Worm (Caenorhabditis elegans) whole organism, L1 larva: ENCODE results near the gene adm-4.

Experiments used
- C16A3.4 ChIP-seq: fragments of 150-350 bp; optimal IDR thresholded peaks from 2 replicates; lab custom pipeline; 2014; ENCODE audit warnings: missing biosample characterization, missing genetic modification characterization
- C34B4.2 ChIP-seq: sonication (generic microtip); optimal IDR thresholded peaks from 2 replicates; lab custom pipeline; 2017; ENCODE audit warnings: mild to moderate bottlenecking, missing genetic modification characterization, missing compliant biosample characterization
- aha-1 ChIP-seq: fragments of 150-350 bp; optimal IDR thresholded peaks from 2 replicates; lab custom pipeline; 2014; ENCODE audit warnings: missing biosample characterization, missing genetic modification characterization
- aly-2 ChIP-seq: fragments of 150-350 bp; optimal IDR thresholded peaks from 2 replicates; lab custom pipeline; 2014; ENCODE audit warnings: missing biosample characterization, missing genetic modification characterization
- blmp-1 ChIP-seq: fragments of 150-350 bp; optimal IDR thresholded peaks from 2 replicates; lab custom pipeline; 2014; ENCODE audit warnings: missing biosample characterization, missing genetic modification characterization
- ceh-63 ChIP-seq: fragments of 200-800 bp; sonication (Bioruptor generic); optimal IDR thresholded peaks from 2 replicates; lab custom pipeline; 2018; ENCODE audit warnings: mild to moderate bottlenecking, missing genetic modification characterization, missing compliant biosample characterization
- ceh-8 ChIP-seq: fragments of 200-800 bp; sonication (Bioruptor generic); optimal IDR thresholded peaks from 2 replicates; lab custom pipeline; 2018; ENCODE audit warnings: mild to moderate bottlenecking, missing genetic modification characterization, moderate library complexity, missing compliant biosample characterization
- ceh-82 ChIP-seq, 3 experiments: fragments of 150-350 bp in 1 of 3; sonication (generic microtip) in 2 of 3; optimal IDR thresholded peaks; 2 replicates each; lab custom pipeline; 2014 to 2017; ENCODE audit warnings: missing biosample characterization in 3 of 3, missing genetic modification characterization in 3 of 3
- ceh-88 ChIP-seq: fragments of 200-800 bp; sonication (Bioruptor generic); IDR thresholded peaks from 2 replicates; pipeline ENCODE4 v1.3.6; 2022; ENCODE audit warnings: missing genetic modification characterization, missing compliant biosample characterization
- ces-1 ChIP-seq: fragments of 150-350 bp; optimal IDR thresholded peaks from 2 replicates; lab custom pipeline; 2014; ENCODE audit warnings: missing biosample characterization, missing genetic modification reagents, missing genetic modification characterization
- efl-1 ChIP-seq, 4 experiments: fragments of 150-350 bp; optimal IDR thresholded peaks in 3 of 4; peaks in 1 of 4; 1 replicate in 1 of 4; 2 replicates in 3 of 4; lab custom pipeline; 2014; ENCODE audit warnings: missing biosample characterization in 2 of 4, missing genetic modification characterization in 2 of 4, missing genetic modification reagents in 2 of 4
- egl-13 ChIP-seq: sonication (generic microtip); optimal IDR thresholded peaks from 2 replicates; lab custom pipeline; 2016; ENCODE audit warnings: missing genotype, missing genetic modification reagents, missing genetic modification characterization, missing compliant biosample characterization
- elt-3 ChIP-seq, 6 experiments: fragments of 150-350 bp in 1 of 6; sonication (generic microtip); optimal IDR thresholded peaks; 2 replicates each; lab custom pipeline; 2017 to 2018; ENCODE audit warnings: missing biosample characterization in 6 of 6, missing genetic modification characterization in 6 of 6, inconsistent platforms in 1 of 6
- ets-5 ChIP-seq: fragments of 200-800 bp; sonication (Bioruptor generic); IDR thresholded peaks from 2 replicates; pipeline ENCODE4 v1.3.6; 2022; ENCODE audit warnings: missing genetic modification characterization, missing compliant biosample characterization
- fkh-8 ChIP-seq: sonication (generic microtip); optimal IDR thresholded peaks from 2 replicates; lab custom pipeline; 2016; ENCODE audit warnings: mild to moderate bottlenecking, missing genetic modification characterization, missing compliant biosample characterization
- grh-1 ChIP-seq: fragments of 200-800 bp; sonication (Bioruptor generic); IDR thresholded peaks from 2 replicates; pipeline ENCODE4 v1.3.6; 2022; ENCODE audit warnings: missing genetic modification reagents, missing genetic modification characterization, missing compliant biosample characterization
- hlh-17 ChIP-seq: fragments of 200-800 bp; sonication (Bioruptor generic); optimal IDR thresholded peaks from 2 replicates; lab custom pipeline; 2018; ENCODE audit warnings: missing genetic modification characterization, mild to moderate bottlenecking, missing compliant biosample characterization, moderate library complexity, borderline replicate concordance
- hlh-4 ChIP-seq: sonication (generic microtip); optimal IDR thresholded peaks from 2 replicates; lab custom pipeline; 2016; ENCODE audit warnings: mild to moderate bottlenecking, missing genetic modification characterization, missing compliant biosample characterization
- hpl-2 ChIP-seq: fragments of 150-350 bp; optimal IDR thresholded peaks from 2 replicates; lab custom pipeline; 2014; ENCODE audit warnings: missing biosample characterization, missing genetic modification reagents, missing genetic modification characterization
- isw-1 ChIP-seq: fragments of 200-800 bp; sonication (Bioruptor generic); IDR thresholded peaks from 2 replicates; pipeline ENCODE4 v1.3.6; 2022; ENCODE audit warnings: missing genetic modification characterization, missing compliant biosample characterization
- jun-1 ChIP-seq: fragments of 150-350 bp; optimal IDR thresholded peaks from 2 replicates; lab custom pipeline; 2014; ENCODE audit warnings: missing biosample characterization, missing genetic modification reagents, missing genetic modification characterization
- lin-14 ChIP-seq: fragments of 200-800 bp; sonication (Bioruptor generic); optimal IDR thresholded peaks from 2 replicates; lab custom pipeline; 2018; ENCODE audit warnings: mild to moderate bottlenecking, missing genetic modification characterization, moderate library complexity, missing compliant biosample characterization
- lin-15B ChIP-seq: fragments of 150-350 bp; sonication (generic microtip); optimal IDR thresholded peaks from 3 replicates; lab custom pipeline; 2014; ENCODE audit warnings: missing biosample characterization, missing genetic modification characterization
- lin-35 ChIP-seq, 2 experiments: fragments of 150-350 bp; optimal IDR thresholded peaks; 2 replicates each; lab custom pipeline; 2014; ENCODE audit warnings: missing biosample characterization in 2 of 2, missing genetic modification characterization in 2 of 2, missing genetic modification reagents in 2 of 2
- lir-3 ChIP-seq: sonication (generic microtip); optimal IDR thresholded peaks from 2 replicates; lab custom pipeline; 2016; ENCODE audit warnings: mild to moderate bottlenecking, missing genetic modification characterization, moderate library complexity, missing compliant biosample characterization; ENCODE audit not compliant: poor library complexity
- mab-9 ChIP-seq: fragments of 200-800 bp; sonication (Bioruptor generic); IDR thresholded peaks from 2 replicates; pipeline ENCODE4 v1.3.6; 2022; ENCODE audit warnings: missing genetic modification reagents, missing genetic modification characterization, missing compliant biosample characterization
- mdl-1 ChIP-seq, 2 experiments: fragments of 150-350 bp; optimal IDR thresholded peaks; 2 replicates each; lab custom pipeline; 2014 to 2017; ENCODE audit warnings: missing biosample characterization in 2 of 2, missing genetic modification characterization in 2 of 2, inconsistent platforms in 1 of 2
- mef-2 ChIP-seq: fragments of 150-350 bp; optimal IDR thresholded peaks from 2 replicates; lab custom pipeline; 2014; ENCODE audit warnings: missing biosample characterization, missing genetic modification characterization
- mep-1 ChIP-seq: fragments of 150-350 bp; optimal IDR thresholded peaks from 2 replicates; lab custom pipeline; 2014; ENCODE audit warnings: missing biosample characterization, missing genetic modification characterization
- nhr-11 ChIP-seq: fragments of 150-350 bp; optimal IDR thresholded peaks from 2 replicates; lab custom pipeline; 2014; ENCODE audit warnings: missing biosample characterization, missing genetic modification characterization
- nhr-12 ChIP-seq: sonication (generic microtip); optimal IDR thresholded peaks from 2 replicates; lab custom pipeline; 2017; ENCODE audit warnings: missing biosample characterization, missing genetic modification characterization
- nhr-19 ChIP-seq: fragments of 200-800 bp; sonication (Bioruptor generic); conservative IDR thresholded peaks from 2 replicates; pipeline ENCODE4 v1.3.6; 2022; ENCODE audit warnings: missing genetic modification characterization, missing compliant biosample characterization
- nhr-20 ChIP-seq: sonication (generic microtip); optimal IDR thresholded peaks from 2 replicates; lab custom pipeline; 2016; ENCODE audit warnings: mild to moderate bottlenecking, missing genetic modification characterization, missing compliant biosample characterization
- nhr-237 ChIP-seq: fragments of 150-350 bp; optimal IDR thresholded peaks from 2 replicates; lab custom pipeline; 2014; ENCODE audit warnings: missing biosample characterization, missing genetic modification characterization
- nhr-76 ChIP-seq: sonication (generic microtip); optimal IDR thresholded peaks from 2 replicates; lab custom pipeline; 2017; ENCODE audit warnings: missing biosample characterization, missing genetic modification characterization
- nhr-77 ChIP-seq: fragments of 150-350 bp; optimal IDR thresholded peaks from 2 replicates; lab custom pipeline; 2014; ENCODE audit warnings: missing biosample characterization, missing genetic modification characterization
- nhr-84 ChIP-seq: sonication (generic microtip); optimal IDR thresholded peaks from 2 replicates; lab custom pipeline; 2017; ENCODE audit warnings: missing biosample characterization, missing genetic modification characterization
- nhr-85 ChIP-seq: sonication (generic microtip); peaks from one replicate; lab custom pipeline; 2016; ENCODE audit warnings: missing genetic modification characterization, inconsistent platforms, missing compliant biosample characterization
- pag-3 ChIP-seq: sonication (generic microtip); optimal IDR thresholded peaks from 2 replicates; lab custom pipeline; 2017; ENCODE audit warnings: missing genetic modification characterization, mild to moderate bottlenecking, missing compliant biosample characterization, antibody characterized with exemption, borderline replicate concordance; ENCODE audit not compliant: insufficient read depth
- pqm-1 ChIP-seq: sonication (generic microtip); optimal IDR thresholded peaks from 3 replicates; lab custom pipeline; 2017; ENCODE audit warnings: missing biosample characterization, missing genetic modification characterization
- rnt-1 ChIP-seq: sonication (generic microtip); optimal IDR thresholded peaks from 2 replicates; lab custom pipeline; 2016; ENCODE audit warnings: mild to moderate bottlenecking, missing genetic modification characterization, moderate library complexity, missing compliant biosample characterization
- skn-1 ChIP-seq: fragments of 150-350 bp; optimal IDR thresholded peaks from 2 replicates; lab custom pipeline; 2014; ENCODE audit warnings: missing biosample characterization, missing genetic modification characterization
- snu-23 ChIP-seq: sonication (generic microtip); optimal IDR thresholded peaks from 2 replicates; lab custom pipeline; 2016; ENCODE audit warnings: missing genetic modification characterization, missing compliant biosample characterization
- sox-4 ChIP-seq: sonication (generic microtip); optimal IDR thresholded peaks from 2 replicates; lab custom pipeline; 2016; ENCODE audit warnings: missing genetic modification characterization, missing compliant biosample characterization
- sptf-1 ChIP-seq: fragments of 150-350 bp; optimal IDR thresholded peaks from 2 replicates; lab custom pipeline; 2014; ENCODE audit warnings: missing biosample characterization, missing genetic modification characterization
- sup-37 ChIP-seq: fragments of 200-800 bp; sonication (Bioruptor generic); optimal IDR thresholded peaks from 2 replicates; lab custom pipeline; 2018; ENCODE audit warnings: mild to moderate bottlenecking, missing genetic modification characterization, missing compliant biosample characterization
- tbx-2 ChIP-seq: sonication (generic microtip); optimal IDR thresholded peaks from 2 replicates; lab custom pipeline; 2016; ENCODE audit warnings: missing genetic modification characterization, missing compliant biosample characterization
- tlp-1 ChIP-seq: fragments of 150-350 bp; optimal IDR thresholded peaks from 2 replicates; lab custom pipeline; 2014; ENCODE audit warnings: missing biosample characterization, missing genetic modification characterization
- unc-30 ChIP-seq: sonication (generic microtip); optimal IDR thresholded peaks from 2 replicates; lab custom pipeline; 2017; ENCODE audit warnings: missing biosample characterization, missing genetic modification characterization
- unc-62 ChIP-seq: fragments of 150-350 bp; optimal IDR thresholded peaks from 2 replicates; lab custom pipeline; 2014; ENCODE audit warnings: missing biosample characterization, missing genetic modification reagents, missing genetic modification characterization
- unc-86 ChIP-seq: sonication (generic microtip); optimal IDR thresholded peaks from 2 replicates; lab custom pipeline; 2016; ENCODE audit warnings: missing genetic modification characterization, missing compliant biosample characterization
- zip-4 ChIP-seq: fragments of 200-800 bp; sonication (Bioruptor generic); optimal IDR thresholded peaks from 2 replicates; lab custom pipeline; 2018; ENCODE audit warnings: mild to moderate bottlenecking, missing genetic modification characterization, moderate library complexity, missing compliant biosample characterization

adm-4 gene

DNA sequence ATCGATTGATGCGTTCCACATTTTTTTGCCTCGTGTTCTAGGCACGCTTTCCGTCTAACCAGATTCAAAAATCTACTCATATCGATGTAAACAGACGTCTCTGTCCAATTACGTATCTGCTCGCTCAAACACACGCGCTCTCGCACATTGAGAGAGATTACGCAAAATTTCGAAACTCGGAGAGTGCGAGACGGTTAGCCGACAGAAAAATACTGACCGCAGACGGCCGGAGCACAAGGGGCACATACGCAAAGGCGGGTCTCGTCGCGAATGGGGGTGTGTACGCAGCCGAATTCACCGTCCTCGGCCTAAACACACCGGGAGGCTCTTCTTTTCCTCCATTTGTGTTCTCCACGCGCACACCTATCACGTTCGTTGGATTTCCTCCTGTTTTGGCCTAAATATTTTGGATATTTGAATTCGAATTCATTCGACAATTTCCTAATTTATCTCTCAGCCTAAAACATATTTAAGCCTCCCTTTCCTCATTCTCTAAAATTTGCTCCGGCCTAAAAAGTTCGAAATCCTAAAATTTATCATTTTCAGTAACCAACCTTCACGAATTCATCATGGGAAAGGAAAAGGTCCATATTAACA, 25.1 kb upstream of the adm-4 start, which contains the start of gene eef-1A.2:
TSS of gene eef-1A.2 (plus strand) at position 547 of the 597 bp plus-strand sequence.
- TF ChIP-seq skn-1 (tag; lab: Kevin White, UChicago) (peak; percentile 98), sptf-1 (tag; lab: Kevin White, UChicago) (no peak), lin-35 (GFP tag; optimal IDR thresholded peaks at IDR 0.05; lab: Kevin White, UChicago) (peak; percentile 82 to 92), nhr-19 (GFP tag; lab: Robert Waterston, UW) (peak; percentile 94), ces-1 (GFP tag; lab: Kevin White, UChicago) (peak; percentile 44), aha-1 (tag; lab: Kevin White, UChicago) (peak; percentile 76), grh-1 (GFP tag; lab: Robert Waterston, UW) (peak; percentile 91), mab-9 (peak; percentile 78), ceh-63 (GFP tag; lab: Kevin White, UChicago) (no peak), ceh-88 (GFP tag; lab: Robert Waterston, UW) (peak; percentile 77), nhr-11 (peak; percentile 74), efl-1 (optimal IDR thresholded peaks at IDR 0.05; lab: Kevin White, UChicago) (peak; percentile 82 to 93), efl-1 (GFP tag; optimal IDR thresholded peaks at IDR 0.05 in 1 of 2; lab: Kevin White, UChicago) (peak; percentile 79 to 96), unc-62 (GFP tag; lab: Kevin White, UChicago) (no peak), nhr-237 (tag; lab: Kevin White, UChicago) (peak; percentile 94), tbx-2 (tag; lab: Kevin White, UChicago) (peak; percentile 95), C34B4.2 (no peak), ets-5 (GFP tag; lab: Robert Waterston, UW) (no peak), fkh-8 (tag; lab: Kevin White, UChicago) (peak; percentile 99), blmp-1 (tag; lab: Kevin White, UChicago) (peak; percentile 55), hpl-2 (GFP tag; lab: Kevin White, UChicago) (peak; percentile 88), ceh-8 (GFP tag; lab: Kevin White, UChicago) (peak; percentile 92), unc-30 (tag; lab: Kevin White, UChicago) (no peak), aly-2 (tag; lab: Kevin White, UChicago) (peak; percentile 76), rnt-1 (tag; lab: Kevin White, UChicago) (peak; percentile 97), egl-13 (peak; percentile 92), nhr-77 (tag; lab: Kevin White, UChicago) (peak; percentile 97), C16A3.4 (tag; lab: Kevin White, UChicago) (peak; percentile 89), pqm-1 (tag; lab: Kevin White, UChicago) (peak; percentile 69), lin-14 (GFP tag; lab: Kevin White, UChicago) (peak; percentile 99), nhr-84 (tag; lab: Kevin White, UChicago) (peak; percentile 81), pag-3 (tag; lab: Kevin White, UChicago) (no peak), isw-1 (GFP tag; lab: Robert Waterston, UW) (peak; percentile 95), sup-37 (GFP tag; lab: Kevin White, UChicago) (peak; percentile 76), snu-23 (GFP tag; lab: Kevin White, UChicago) (peak; percentile 97), nhr-85 (tag; lab: Kevin White, UChicago) (peak; percentile 98), lin-15B (tag; lab: Kevin White, UChicago) (peak; percentile 78), zip-4 (GFP tag; lab: Kevin White, UChicago) (peak; percentile 99), elt-3 (tag; optimal IDR thresholded peaks at IDR 0.05; lab: Kevin White, UChicago) (peak in 3 of 6 experiments; percentile 89 to 98 (median 92)), ceh-82 (tag; optimal IDR thresholded peaks at IDR 0.05; lab: Kevin White, UChicago) (peak; percentile 89 to 97 (median 96)), nhr-12 (no peak), hlh-17 (no peak), nhr-76 (tag; lab: Kevin White, UChicago) (no peak), lir-3 (tag; lab: Kevin White, UChicago) (peak; percentile 79), unc-86 (tag; lab: Kevin White, UChicago) (peak; percentile 91), jun-1 (tag; lab: Kevin White, UChicago) (peak; percentile 97), mdl-1 (tag; optimal IDR thresholded peaks at IDR 0.05; lab: Kevin White, UChicago) (peak; percentile 72 to 98), nhr-20 (tag; lab: Kevin White, UChicago) (peak; percentile 97), mep-1 (tag; lab: Kevin White, UChicago) (peak; percentile 96), hlh-4 (no peak), sox-4 (tag; lab: Kevin White, UChicago) (peak; percentile 60), tlp-1 (tag; lab: Kevin White, UChicago) (no peak), mef-2 (tag; lab: Kevin White, UChicago) (peak; percentile 95)
